Worm (Caenorhabditis elegans) whole organism, young adult: Measurements from ENCODE around the gene Y4C6B.4.
A peak's percentile ranks its signal among the peaks of the same experiment; 100 is the strongest.

ENCODE experiments used
- B0019.2 ChIP-seq: fragments of 200-800 bp; sonication (Bioruptor generic); conservative IDR thresholded peaks from 2 replicates; pipeline ENCODE4 v1.3.6; 2022; ENCODE audit warnings: missing genetic modification reagents, missing genetic modification characterization, missing compliant biosample characterization
- B0261.1 ChIP-seq: sonication (generic microtip); optimal IDR thresholded peaks from 2 replicates; lab custom pipeline; 2016; ENCODE audit warnings: mild to moderate bottlenecking, missing genetic modification characterization, moderate library complexity, missing compliant biosample characterization
- C17E4.6 ChIP-seq: fragments of 200-800 bp; sonication (Bioruptor generic); IDR thresholded peaks from 2 replicates; pipeline ENCODE4 v1.3.6; 2022; ENCODE audit warnings: missing genetic modification reagents, missing genetic modification characterization, missing compliant biosample characterization
- F23B12.7 ChIP-seq: sonication (generic microtip); optimal IDR thresholded peaks from 2 replicates; lab custom pipeline; 2017; ENCODE audit warnings: missing genetic modification characterization, mild to moderate bottlenecking, missing compliant biosample characterization, antibody characterized with exemption, moderate library complexity; ENCODE audit not compliant: insufficient read depth
- F57C9.4 ChIP-seq: sonication (generic microtip); optimal IDR thresholded peaks from 2 replicates; lab custom pipeline; 2017; ENCODE audit warnings: mild to moderate bottlenecking, missing genetic modification characterization, missing compliant biosample characterization
- K11D2.4 ChIP-seq: fragments of 200-800 bp; sonication (Bioruptor generic); IDR thresholded peaks from 2 replicates; pipeline ENCODE4 v1.3.6; 2022; ENCODE audit warnings: missing genetic modification reagents, missing genetic modification characterization, missing compliant biosample characterization
- Y56A3A.18 ChIP-seq: fragments of 200-800 bp; sonication (Bioruptor generic); IDR thresholded peaks from 2 replicates; pipeline ENCODE4 v1.3.6; 2022; ENCODE audit warnings: missing genetic modification reagents, missing genetic modification characterization, missing compliant biosample characterization
- Y79H2A.3 ChIP-seq: fragments of 200-800 bp; sonication (Bioruptor generic); conservative IDR thresholded peaks from 2 replicates; pipeline ENCODE4 v1.3.6; 2022; ENCODE audit warnings: missing genetic modification reagents, missing genetic modification characterization, missing compliant biosample characterization
- akir-1 ChIP-seq: fragments of 200-800 bp; sonication (Bioruptor generic); optimal IDR thresholded peaks from 2 replicates; lab custom pipeline; 2018; ENCODE audit warnings: mild to moderate bottlenecking, missing genetic modification characterization, moderate library complexity, missing compliant biosample characterization
- atf-7 ChIP-seq: sonication (generic microtip); optimal IDR thresholded peaks from 2 replicates; lab custom pipeline; 2017; ENCODE audit warnings: mild to moderate bottlenecking, missing genetic modification characterization, missing compliant biosample characterization
- attf-6 ChIP-seq: fragments of 200-800 bp; sonication (Bioruptor generic); IDR thresholded peaks from 2 replicates; pipeline ENCODE4 v1.3.6; 2022; ENCODE audit warnings: missing genetic modification reagents, missing genetic modification characterization, missing compliant biosample characterization
- bed-2 ChIP-seq: fragments of 200-800 bp; sonication (Bioruptor generic); IDR thresholded peaks from 2 replicates; pipeline ENCODE4 v1.3.6; 2022; ENCODE audit warnings: missing genetic modification reagents, missing genetic modification characterization, missing compliant biosample characterization
- ceh-100 ChIP-seq: fragments of 200-800 bp; sonication (Bioruptor generic); IDR thresholded peaks from 2 replicates; pipeline ENCODE4 v1.3.6; 2022; ENCODE audit warnings: missing genetic modification reagents, missing genetic modification characterization, missing compliant biosample characterization
- ceh-27 ChIP-seq: fragments of 200-800 bp; sonication (Bioruptor generic); optimal IDR thresholded peaks from 2 replicates; lab custom pipeline; 2018; ENCODE audit warnings: mild to moderate bottlenecking, missing genetic modification characterization, moderate library complexity, missing compliant biosample characterization
- ceh-79 ChIP-seq: sonication (generic microtip); optimal IDR thresholded peaks from 2 replicates; lab custom pipeline; 2017; ENCODE audit warnings: mild to moderate bottlenecking, missing genetic modification characterization, missing compliant biosample characterization
- chd-7 ChIP-seq: sonication (generic microtip); optimal IDR thresholded peaks from 2 replicates; lab custom pipeline; 2016; ENCODE audit warnings: mild to moderate bottlenecking, missing genetic modification characterization, moderate library complexity, missing compliant biosample characterization
- dpl-1 ChIP-seq: fragments of 150-350 bp; optimal IDR thresholded peaks from 2 replicates; lab custom pipeline; 2014; ENCODE audit warnings: missing biosample characterization, missing genetic modification reagents, missing genetic modification characterization
- egl-18 ChIP-seq: fragments of 200-800 bp; sonication (Bioruptor generic); IDR thresholded peaks from 2 replicates; pipeline ENCODE4 v1.3.6; 2022; ENCODE audit warnings: missing genetic modification reagents, missing genetic modification characterization, missing compliant biosample characterization
- egrh-3 ChIP-seq: fragments of 200-800 bp; sonication (Bioruptor generic); IDR thresholded peaks from 2 replicates; pipeline ENCODE4 v1.3.6; 2022; ENCODE audit warnings: missing genetic modification reagents, missing genetic modification characterization, missing compliant biosample characterization
- ekl-4 ChIP-seq: fragments of 200-800 bp; sonication (Bioruptor generic); IDR thresholded peaks from 2 replicates; pipeline ENCODE4 v1.3.6; 2022; ENCODE audit warnings: missing genetic modification reagents, missing genetic modification characterization, missing compliant biosample characterization
- hmg-1.2 ChIP-seq: fragments of 200-800 bp; sonication (Bioruptor generic); IDR thresholded peaks from 2 replicates; pipeline ENCODE4 v1.3.6; 2022; ENCODE audit warnings: missing genetic modification reagents, missing genetic modification characterization, missing compliant biosample characterization
- hmg-20 ChIP-seq: fragments of 200-800 bp; sonication (Bioruptor generic); IDR thresholded peaks from 2 replicates; pipeline ENCODE4 v1.3.6; 2022; ENCODE audit warnings: missing genetic modification reagents, missing genetic modification characterization, missing compliant biosample characterization
- hrde-1 ChIP-seq: sonication (generic microtip); optimal IDR thresholded peaks from 2 replicates; lab custom pipeline; 2016; ENCODE audit warnings: missing genetic modification characterization, mild to moderate bottlenecking, missing compliant biosample characterization, moderate library complexity, missing genotype, missing genetic modification reagents, borderline replicate concordance
- lin-35 ChIP-seq, 3 experiments: fragments of 150-350 bp in 2 of 3; sonication (generic microtip) in 1 of 3; optimal IDR thresholded peaks; 2 replicates each; lab custom pipeline; 2014 to 2018; ENCODE audit warnings: missing biosample characterization in 3 of 3, missing genetic modification characterization in 3 of 3, missing genetic modification reagents in 3 of 3
- lin-40 ChIP-seq: sonication (generic microtip); optimal IDR thresholded peaks from 2 replicates; lab custom pipeline; 2016; ENCODE audit warnings: missing genetic modification characterization, mild to moderate bottlenecking, missing compliant biosample characterization, missing genotype, missing genetic modification reagents
- lin-54 ChIP-seq: fragments of 200-800 bp; sonication (Bioruptor generic); optimal IDR thresholded peaks from 2 replicates; lab custom pipeline; 2018; ENCODE audit warnings: mild to moderate bottlenecking, missing genetic modification characterization, missing compliant biosample characterization
- madf-10 ChIP-seq: sonication (generic microtip); optimal IDR thresholded peaks from 2 replicates; lab custom pipeline; 2016; ENCODE audit warnings: mild to moderate bottlenecking, missing genetic modification characterization, missing compliant biosample characterization
- mes-4 ChIP-seq: sonication (generic microtip); optimal IDR thresholded peaks from 2 replicates; lab custom pipeline; 2016; ENCODE audit warnings: missing genotype, missing genetic modification characterization, missing compliant biosample characterization
- nfya-1 ChIP-seq: sonication (generic microtip); optimal IDR thresholded peaks from 2 replicates; lab custom pipeline; 2017; ENCODE audit warnings: antibody characterized with exemption, missing compliant biosample characterization, missing genetic modification characterization, borderline replicate concordance; ENCODE audit not compliant: insufficient read depth
- nfya-2 ChIP-seq: fragments of 200-800 bp; sonication (Bioruptor generic); IDR thresholded peaks from 2 replicates; pipeline ENCODE4 v1.3.6; 2022; ENCODE audit warnings: missing genetic modification reagents, missing genetic modification characterization, missing compliant biosample characterization
- nfyb-1 ChIP-seq: fragments of 200-800 bp; sonication (Bioruptor generic); IDR thresholded peaks from 2 replicates; pipeline ENCODE4 v1.3.6; 2022; ENCODE audit warnings: missing genetic modification reagents, missing genetic modification characterization, missing compliant biosample characterization
- nhr-90 ChIP-seq: sonication (generic microtip); optimal IDR thresholded peaks from 2 replicates; lab custom pipeline; 2016; ENCODE audit warnings: missing genotype, mild to moderate bottlenecking, missing genetic modification characterization, missing compliant biosample characterization
- pbrm-1 ChIP-seq: fragments of 200-800 bp; sonication (Bioruptor generic); IDR thresholded peaks from 2 replicates; pipeline ENCODE4 v1.3.6; 2022; ENCODE audit warnings: missing genetic modification reagents, missing genetic modification characterization, missing compliant biosample characterization
- pha-4 ChIP-seq: fragments of 150-350 bp; sonication (generic microtip); optimal IDR thresholded peaks from 2 replicates; lab custom pipeline; 2014; ENCODE audit warnings: missing biosample characterization, missing genetic modification reagents, missing genetic modification characterization
- rcor-1 ChIP-seq: fragments of 200-800 bp; sonication (Bioruptor generic); IDR thresholded peaks from 2 replicates; pipeline ENCODE4 v1.3.6; 2022; ENCODE audit warnings: missing genetic modification reagents, missing genetic modification characterization, missing compliant biosample characterization
- rec-8 ChIP-seq, 2 experiments: sonication (generic microtip); optimal IDR thresholded peaks; 2 replicates each; lab custom pipeline; 2016; ENCODE audit warnings: mild to moderate bottlenecking in 2 of 2, missing genetic modification characterization in 2 of 2, missing genetic modification reagents in 2 of 2, missing genotype in 2 of 2, missing biosample characterization in 1 of 2, missing compliant biosample characterization in 1 of 2, moderate library complexity in 1 of 2
- repo-1 ChIP-seq: sonication (generic microtip); optimal IDR thresholded peaks from 2 replicates; lab custom pipeline; 2017; ENCODE audit warnings: mild to moderate bottlenecking, missing genetic modification characterization, missing compliant biosample characterization
- snpc-1.1 ChIP-seq: sonication (generic microtip); optimal IDR thresholded peaks from 2 replicates; lab custom pipeline; 2017; ENCODE audit warnings: missing genetic modification characterization, mild to moderate bottlenecking, missing compliant biosample characterization, antibody characterized with exemption, moderate library complexity, missing genotype, missing genetic modification reagents; ENCODE audit not compliant: insufficient read depth
- snpc-1.3 ChIP-seq: sonication (generic microtip); optimal IDR thresholded peaks from 2 replicates; lab custom pipeline; 2017; ENCODE audit warnings: missing genetic modification characterization, mild to moderate bottlenecking, missing compliant biosample characterization, antibody characterized with exemption, moderate library complexity, missing genotype, missing genetic modification reagents; ENCODE audit not compliant: insufficient read depth
- snpc-4 ChIP-seq, 5 experiments: fragments of 150-350 bp in 1 of 5; sonication (generic microtip) in 4 of 5; optimal IDR thresholded peaks; 2 replicates each; lab custom pipeline; 2014 to 2018; ENCODE audit warnings: missing genetic modification characterization in 5 of 5, missing biosample characterization in 3 of 5, antibody characterized with exemption in 2 of 5, mild to moderate bottlenecking in 2 of 5, missing compliant biosample characterization in 2 of 5, missing genotype in 2 of 5, moderate library complexity in 2 of 5, missing genetic modification reagents in 1 of 5
- sptf-2 ChIP-seq: fragments of 200-800 bp; sonication (Bioruptor generic); optimal IDR thresholded peaks from 2 replicates; lab custom pipeline; 2018; ENCODE audit warnings: mild to moderate bottlenecking, missing genetic modification characterization, missing compliant biosample characterization
- tbp1 ChIP-seq: fragments of 200-800 bp; sonication (Bioruptor generic); optimal IDR thresholded peaks from 2 replicates; lab custom pipeline; 2018; ENCODE audit warnings: mild to moderate bottlenecking, missing genetic modification characterization, missing compliant biosample characterization
- unc-130 ChIP-seq: sonication (generic microtip); optimal IDR thresholded peaks from 2 replicates; lab custom pipeline; 2016; ENCODE audit warnings: missing genetic modification reagents, missing genetic modification characterization, missing compliant biosample characterization
- unc-62 ChIP-seq: fragments of 150-350 bp; optimal IDR thresholded peaks from 2 replicates; lab custom pipeline; 2014; ENCODE audit warnings: missing biosample characterization, missing genetic modification reagents, missing genetic modification characterization
- ztf-22 ChIP-seq: fragments of 200-800 bp; sonication (Bioruptor generic); optimal IDR thresholded peaks from 2 replicates; lab custom pipeline; 2018; ENCODE audit warnings: mild to moderate bottlenecking, missing genetic modification characterization, moderate library complexity, missing compliant biosample characterization
- ztf-26 ChIP-seq: sonication (generic microtip); optimal IDR thresholded peaks from 2 replicates; lab custom pipeline; 2017; ENCODE audit warnings: missing genetic modification characterization, missing compliant biosample characterization
- ztf-28 ChIP-seq: fragments of 200-800 bp; sonication (Bioruptor generic); IDR thresholded peaks from 2 replicates; pipeline ENCODE4 v1.3.6; 2022; ENCODE audit warnings: missing genetic modification reagents, missing genetic modification characterization, missing compliant biosample characterization
- ztf-6 ChIP-seq: fragments of 200-800 bp; sonication (Bioruptor generic); IDR thresholded peaks from 2 replicates; pipeline ENCODE4 v1.3.6; 2022; ENCODE audit warnings: missing genetic modification reagents, missing genetic modification characterization, missing compliant biosample characterization

Gene Y4C6B.4

DNA sequence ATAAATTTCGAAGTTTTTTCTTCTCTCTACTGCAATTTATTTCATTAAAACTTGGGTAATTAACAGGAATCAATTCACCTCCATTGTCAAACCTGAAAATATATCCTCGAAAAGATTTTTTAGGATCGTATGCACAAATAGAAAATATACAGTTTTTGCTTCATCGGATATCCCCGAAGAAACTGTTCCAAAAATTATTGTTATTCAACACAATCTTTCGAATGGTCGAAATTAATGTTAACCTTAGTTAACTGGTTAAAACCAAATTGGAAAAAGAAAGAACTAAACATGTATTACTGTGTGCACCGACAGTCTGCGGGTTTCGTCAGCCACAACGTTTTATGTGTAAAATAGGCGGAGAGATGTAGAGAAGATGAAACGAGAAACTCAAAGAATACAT, 9.1 kb upstream of the Y4C6B.4 start (continued):
- TF ChIP-seq ceh-100 (GFP tag; lab: Robert Waterston, UW) = peak; percentile 62
- peak; percentile 97 for TF ChIP-seq attf-6 (GFP tag; lab: Robert Waterston, UW)
- no peak for TF ChIP-seq sptf-2 (GFP tag; lab: Kevin White, UChicago)
- TF ChIP-seq ztf-22 (GFP tag; lab: Kevin White, UChicago) = no peak
- TF ChIP-seq akir-1 (GFP tag; lab: Kevin White, UChicago) = no peak
- TF ChIP-seq pha-4 (tag; lab: Kevin White, UChicago) = no peak
- TF ChIP-seq pbrm-1 (GFP tag; lab: Robert Waterston, UW) = peak; percentile 85
- no peak for TF ChIP-seq ztf-6 (GFP tag; lab: Robert Waterston, UW)
- TF ChIP-seq hrde-1 (tag; lab: Kevin White, UChicago) = no peak
- TF ChIP-seq rcor-1 (GFP tag; lab: Robert Waterston, UW) = peak; percentile 82
- TF ChIP-seq hmg-1.2 (GFP tag; lab: Robert Waterston, UW) = peak; percentile 88
- TF ChIP-seq madf-10 = no peak
- no peak for TF ChIP-seq repo-1
- TF ChIP-seq K11D2.4 (GFP tag; lab: Robert Waterston, UW) = no peak
- TF ChIP-seq C17E4.6 (GFP tag; lab: Robert Waterston, UW) = no peak
- TF ChIP-seq F23B12.7 (tag; lab: Kevin White, UChicago) = no peak
- peak; percentile 78 for TF ChIP-seq tbp1
- TF ChIP-seq nhr-90 (tag; lab: Kevin White, UChicago) = no peak
- no peak for TF ChIP-seq Y56A3A.18
- no peak for TF ChIP-seq unc-62 (GFP tag; lab: Kevin White, UChicago)
- no peak for TF ChIP-seq ztf-26 (tag; lab: Kevin White, UChicago)
- TF ChIP-seq Y79H2A.3 (GFP tag; lab: Robert Waterston, UW) = no peak
- no peak for TF ChIP-seq ztf-28 (GFP tag; lab: Robert Waterston, UW)
- TF ChIP-seq rec-8 (tag; optimal IDR thresholded peaks at IDR 0.05; lab: Kevin White, UChicago) = no peak
- TF ChIP-seq nfya-2 = no peak
- no peak for TF ChIP-seq egl-18 (GFP tag; lab: Robert Waterston, UW)
- peak; percentile 28; the same call in 1 of the 2 replicates for TF ChIP-seq hmg-20 (GFP tag; lab: Robert Waterston, UW)
- peak; percentile 94 for TF ChIP-seq snpc-1.1 (tag; lab: Kevin White, UChicago)
- no peak for TF ChIP-seq unc-130
- no peak for TF ChIP-seq lin-54 (GFP tag; lab: Kevin White, UChicago)
- peak; percentile 63 for TF ChIP-seq ekl-4 (GFP tag; lab: Robert Waterston, UW)
- TF ChIP-seq egrh-3 = no peak
- peak; percentile 4 for TF ChIP-seq B0261.1 (tag; lab: Kevin White, UChicago)
- TF ChIP-seq atf-7 (tag; lab: Kevin White, UChicago) = no peak
- no peak for TF ChIP-seq ceh-79 (tag; lab: Kevin White, UChicago)
- no peak for TF ChIP-seq bed-2 (GFP tag; lab: Robert Waterston, UW)
- no peak for TF ChIP-seq chd-7 (tag; lab: Kevin White, UChicago)
- TF ChIP-seq F57C9.4 (tag; lab: Kevin White, UChicago) = no peak
- TF ChIP-seq nfyb-1 (GFP tag; lab: Robert Waterston, UW) = no peak
- no peak for TF ChIP-seq lin-40 (tag; lab: Kevin White, UChicago)
- no peak for TF ChIP-seq mes-4 (tag; lab: Kevin White, UChicago)
- no peak for TF ChIP-seq ceh-27 (GFP tag; lab: Kevin White, UChicago)
- no peak for TF ChIP-seq dpl-1 (GFP tag; lab: Kevin White, UChicago)
- TF ChIP-seq nfya-1 (tag; lab: Kevin White, UChicago) = no peak
- TF ChIP-seq lin-35 (GFP tag; optimal IDR thresholded peaks at IDR 0.05; lab: Kevin White, UChicago) = no peak
- TF ChIP-seq B0019.2 (GFP tag; lab: Robert Waterston, UW) = no peak
- TF ChIP-seq snpc-1.3 (tag; lab: Kevin White, UChicago) = peak; percentile 75
- TF ChIP-seq snpc-4 (GFP tag; optimal IDR thresholded peaks at IDR 0.05; lab: Kevin White, UChicago) = peak; percentile 94
- peak; percentile 93 to 99 (median 98) for TF ChIP-seq snpc-4 (tag; optimal IDR thresholded peaks at IDR 0.05; lab: Kevin White, UChicago)
